Worm (Caenorhabditis elegans) whole organism, L3 larva: Measurements from ENCODE around the gene dur-1.

ENCODE experiments used
- R02D3.7 ChIP-seq: fragments of 150-350 bp; optimal IDR thresholded peaks from 2 replicates; lab custom pipeline; 2014; ENCODE audit warnings: missing biosample characterization, missing genetic modification characterization
- aly-2 ChIP-seq: fragments of 150-350 bp; optimal IDR thresholded peaks from 2 replicates; lab custom pipeline; 2014; ENCODE audit warnings: missing biosample characterization, missing genetic modification characterization
- ceh-28 ChIP-seq: fragments of 150-350 bp; optimal IDR thresholded peaks from 2 replicates; lab custom pipeline; 2014; ENCODE audit warnings: missing biosample characterization, missing genetic modification reagents, missing genetic modification characterization
- ceh-82 ChIP-seq: fragments of 150-350 bp; optimal IDR thresholded peaks from 2 replicates; lab custom pipeline; 2014; ENCODE audit warnings: missing biosample characterization, missing genetic modification characterization
- ceh-9 ChIP-seq: sonication (generic microtip); optimal IDR thresholded peaks from 2 replicates; lab custom pipeline; 2018; ENCODE audit warnings: missing biosample characterization, missing genetic modification characterization
- daf-12 ChIP-seq: fragments of 150-350 bp; optimal IDR thresholded peaks from 2 replicates; lab custom pipeline; 2014; ENCODE audit warnings: missing biosample characterization, missing genetic modification reagents, missing genetic modification characterization
- egl-27 ChIP-seq: sonication (generic microtip); optimal IDR thresholded peaks from 4 replicates; lab custom pipeline; 2017; ENCODE audit warnings: missing biosample characterization, missing genetic modification reagents, missing genetic modification characterization
- egl-5 ChIP-seq: fragments of 150-350 bp; optimal IDR thresholded peaks from 2 replicates; lab custom pipeline; 2017; ENCODE audit warnings: missing biosample characterization, missing genetic modification reagents, missing genetic modification characterization, inconsistent platforms
- elt-2 ChIP-seq: sonication (generic microtip); optimal IDR thresholded peaks from 2 replicates; lab custom pipeline; 2016; ENCODE audit warnings: missing genetic modification reagents, mild to moderate bottlenecking, missing genetic modification characterization, missing compliant biosample characterization
- elt-3 ChIP-seq, 3 experiments: fragments of 150-350 bp in 1 of 3; sonication (generic microtip) in 2 of 3; optimal IDR thresholded peaks; 2 replicates in 2 of 3; 4 replicates in 1 of 3; lab custom pipeline; 2014 to 2017; ENCODE audit warnings: missing biosample characterization in 3 of 3, missing genetic modification characterization in 3 of 3
- fkh-10 ChIP-seq: sonication (generic microtip); optimal IDR thresholded peaks from 2 replicates; lab custom pipeline; 2017; ENCODE audit warnings: missing biosample characterization, missing genetic modification reagents, missing genetic modification characterization
- fkh-2 ChIP-seq: fragments of 150-350 bp; optimal IDR thresholded peaks from 2 replicates; lab custom pipeline; 2014; ENCODE audit warnings: missing biosample characterization, missing genetic modification reagents, missing genetic modification characterization
- hmg-11 ChIP-seq: sonication (generic microtip); optimal IDR thresholded peaks from 2 replicates; lab custom pipeline; 2016; ENCODE audit warnings: missing genetic modification characterization, missing compliant biosample characterization
- jun-1 ChIP-seq: fragments of 150-350 bp; optimal IDR thresholded peaks from 2 replicates; lab custom pipeline; 2014; ENCODE audit warnings: missing biosample characterization, missing genetic modification reagents, missing genetic modification characterization
- lin-15B ChIP-seq: fragments of 150-350 bp; optimal IDR thresholded peaks from 2 replicates; lab custom pipeline; 2014; ENCODE audit warnings: missing biosample characterization, missing genetic modification characterization
- mdl-1 ChIP-seq: fragments of 150-350 bp; optimal IDR thresholded peaks from 2 replicates; lab custom pipeline; 2014; ENCODE audit warnings: missing biosample characterization, missing genetic modification characterization
- nfya-1 ChIP-seq: sonication (generic microtip); optimal IDR thresholded peaks from 2 replicates; lab custom pipeline; 2017; ENCODE audit warnings: missing genetic modification characterization, mild to moderate bottlenecking, missing compliant biosample characterization, antibody characterized with exemption, moderate library complexity; ENCODE audit not compliant: insufficient read depth
- nhr-11 ChIP-seq: fragments of 150-350 bp; optimal IDR thresholded peaks from 2 replicates; lab custom pipeline; 2014; ENCODE audit warnings: missing biosample characterization, missing genetic modification characterization
- nhr-12 ChIP-seq: fragments of 150-350 bp; optimal IDR thresholded peaks from 2 replicates; lab custom pipeline; 2014; ENCODE audit warnings: missing biosample characterization, missing genetic modification characterization
- nhr-23 ChIP-seq: fragments of 150-350 bp; optimal IDR thresholded peaks from 2 replicates; lab custom pipeline; 2014; ENCODE audit warnings: missing biosample characterization, missing genetic modification reagents, missing genetic modification characterization
- nhr-237 ChIP-seq: fragments of 150-350 bp; optimal IDR thresholded peaks from 2 replicates; lab custom pipeline; 2014; ENCODE audit warnings: missing biosample characterization, missing genetic modification characterization
- nhr-25 ChIP-seq: sonication (generic microtip); optimal IDR thresholded peaks from 2 replicates; lab custom pipeline; 2017; ENCODE audit warnings: missing biosample characterization, missing genetic modification characterization
- nhr-28 ChIP-seq: fragments of 150-350 bp; optimal IDR thresholded peaks from 2 replicates; lab custom pipeline; 2014; ENCODE audit warnings: missing biosample characterization, missing genetic modification characterization
- nhr-43 ChIP-seq: sonication (generic microtip); optimal IDR thresholded peaks from 2 replicates; lab custom pipeline; 2016; ENCODE audit warnings: mild to moderate bottlenecking, missing genetic modification characterization, missing compliant biosample characterization; ENCODE audit not compliant: poor library complexity, severe bottlenecking
- nhr-67 ChIP-seq: fragments of 150-350 bp; optimal IDR thresholded peaks from 2 replicates; lab custom pipeline; 2014; ENCODE audit warnings: missing biosample characterization, missing genetic modification characterization
- nhr-76 ChIP-seq: fragments of 150-350 bp; sonication (generic microtip); optimal IDR thresholded peaks from 5 replicates; lab custom pipeline; 2014; ENCODE audit warnings: missing biosample characterization, missing genetic modification characterization
- pha-4 ChIP-seq: fragments of 150-350 bp; optimal IDR thresholded peaks from 2 replicates; lab custom pipeline; 2014; ENCODE audit warnings: missing biosample characterization, missing genetic modification reagents, missing genetic modification characterization
- sea-2 ChIP-seq: fragments of 150-350 bp; sonication (generic microtip); optimal IDR thresholded peaks from 4 replicates; lab custom pipeline; 2014; ENCODE audit warnings: missing biosample characterization, missing genetic modification reagents, missing genetic modification characterization
- skn-1 ChIP-seq: fragments of 150-350 bp; optimal IDR thresholded peaks from 2 replicates; lab custom pipeline; 2014; ENCODE audit warnings: missing biosample characterization, missing genetic modification characterization
- tbx-2 ChIP-seq: sonication (generic microtip); optimal IDR thresholded peaks from 2 replicates; lab custom pipeline; 2016; ENCODE audit warnings: mild to moderate bottlenecking, missing genetic modification characterization, missing compliant biosample characterization
- unc-39 ChIP-seq: sonication (generic microtip); optimal IDR thresholded peaks from 4 replicates; lab custom pipeline; 2017; ENCODE audit warnings: missing biosample characterization, missing genetic modification characterization
- unc-62 ChIP-seq: fragments of 150-350 bp; sonication (generic microtip); optimal IDR thresholded peaks from 4 replicates; lab custom pipeline; 2014; ENCODE audit warnings: missing biosample characterization, missing genetic modification reagents, missing genetic modification characterization
- ztf-11 ChIP-seq: fragments of 150-350 bp; optimal IDR thresholded peaks from 2 replicates; lab custom pipeline; 2014; ENCODE audit warnings: missing biosample characterization, missing genetic modification characterization
- ztf-4 ChIP-seq: fragments of 150-350 bp; optimal IDR thresholded peaks from 2 replicates; lab custom pipeline; 2014; ENCODE audit warnings: missing biosample characterization, missing genetic modification characterization

The dur-1 gene

ce11 chrIV:9969081-9969480 lies 41.1 kb upstream of the dur-1 start, which contains the start of the genes kin-5 and C47E12.11:
Gene kin-5, minus strand, starts transcription at chrIV:9969181.
Gene C47E12.11, plus strand, starts transcription at chrIV:9969400.
- TF ChIP-seq nhr-76 (tag; lab: Kevin White, UChicago) (no peak), sea-2 (GFP tag; lab: Kevin White, UChicago) (no peak), jun-1 (no peak), nhr-25 (no peak), fkh-2 (tag; lab: Kevin White, UChicago) (no peak), nhr-23 (tag; lab: Kevin White, UChicago) (no peak), egl-27 (no peak), ztf-4 (tag; lab: Kevin White, UChicago) (no peak), unc-62 (GFP tag; lab: Kevin White, UChicago) (no peak), mdl-1 (no peak), aly-2 (tag; lab: Kevin White, UChicago) (no peak), egl-5 (tag; lab: Kevin White, UChicago) (no peak), ceh-28 (tag; lab: Kevin White, UChicago) (no peak), nhr-12 (no peak), ceh-9 (no peak), nhr-11 (tag; lab: Kevin White, UChicago) (no peak), nhr-237 (no peak), ztf-11 (no peak), nhr-43 (tag; lab: Kevin White, UChicago) (no peak)

ce11 chrIV:9963945-9964344 lies 35.9 kb upstream of the dur-1 start, which contains the start of gene T13H10.2:
Gene T13H10.2, plus strand, starts transcription at chrIV:9964245.
- TF ChIP-seq ceh-82 (tag; lab: Kevin White, UChicago) (no peak), nhr-12 (no peak), skn-1 (tag; lab: Kevin White, UChicago) (no peak), unc-62 (GFP tag; lab: Kevin White, UChicago) (no peak), ztf-11 (no peak), unc-39 (tag; lab: Kevin White, UChicago) (no peak), nhr-76 (tag; lab: Kevin White, UChicago) (no peak), hmg-11 (tag; lab: Kevin White, UChicago) (no peak), mdl-1 (no peak), elt-3 (tag; optimal IDR thresholded peaks at IDR 0.05; lab: Kevin White, UChicago) (no peak), ceh-9 (no peak), R02D3.7 (tag; lab: Kevin White, UChicago) (no peak), tbx-2 (tag; lab: Kevin White, UChicago) (no peak), elt-2 (tag; lab: Kevin White, UChicago) (no peak), daf-12 (tag; lab: Kevin White, UChicago) (no peak), nhr-28 (tag; lab: Kevin White, UChicago) (no peak)

- TF ChIP-seq egl-27, result no peak
- no peak for TF ChIP-seq jun-1
- TF ChIP-seq nhr-67 (tag; lab: Kevin White, UChicago), result no peak
- TF ChIP-seq elt-2 (tag; lab: Kevin White, UChicago), result no peak
- TF ChIP-seq nhr-11 (tag; lab: Kevin White, UChicago), result no peak
- no peak for TF ChIP-seq nfya-1 (tag; lab: Kevin White, UChicago)
Measured at ce11 chrIV:9953333-9953732, 25.3 kb upstream of the dur-1 start, which contains the start of gene gon-1. Gene gon-1, minus strand, starts transcription at chrIV:9953433.

ce11 chrIV:9948035-9948434 lies 20.0 kb upstream of the dur-1 start:
- TF ChIP-seq aly-2 (tag; lab: Kevin White, UChicago) (no peak), lin-15B (tag; lab: Kevin White, UChicago) (peak; percentile 65), nhr-25 (no peak), fkh-10 (no peak), nhr-28 (tag; lab: Kevin White, UChicago) (no peak), pha-4 (peak; percentile 13), nhr-11 (tag; lab: Kevin White, UChicago) (peak; percentile 33)

- TF ChIP-seq pha-4, result peak; percentile 78
- no peak for TF ChIP-seq nhr-67 (tag; lab: Kevin White, UChicago)
Measured at ce11 chrIV:9944279-9944678, 16.2 kb upstream of the dur-1 start.
